Worm (Caenorhabditis elegans) whole organism, L2 larva: ENCODE measurements around the gene ZC262.7.

Experiments
- C34F6.9 ChIP-seq: fragments of 150-350 bp; optimal IDR thresholded peaks from 2 replicates; lab custom pipeline; 2014; ENCODE audit warnings: missing biosample characterization, missing genetic modification characterization
- F13H6.1 ChIP-seq: sonication (generic microtip); optimal IDR thresholded peaks from 2 replicates; lab custom pipeline; 2016; ENCODE audit warnings: missing genetic modification characterization, missing compliant biosample characterization
- ZK546.5 ChIP-seq: sonication (generic microtip); optimal IDR thresholded peaks from 2 replicates; lab custom pipeline; 2017; ENCODE audit warnings: missing biosample characterization, missing genetic modification characterization
- aly-2 ChIP-seq: fragments of 150-350 bp; optimal IDR thresholded peaks from 2 replicates; lab custom pipeline; 2014; ENCODE audit warnings: missing biosample characterization, missing genetic modification characterization
- ama-1 ChIP-seq: fragments of 150-350 bp; optimal IDR thresholded peaks from 2 replicates; lab custom pipeline; 2018; ENCODE audit warnings: inconsistent platforms
- blmp-1 ChIP-seq: sonication (generic microtip); optimal IDR thresholded peaks from 2 replicates; lab custom pipeline; 2017; ENCODE audit warnings: missing genetic modification characterization, mild to moderate bottlenecking, missing compliant biosample characterization, antibody characterized with exemption, moderate library complexity; ENCODE audit not compliant: insufficient read depth
- ceh-16 ChIP-seq: fragments of 150-350 bp; optimal IDR thresholded peaks from 2 replicates; lab custom pipeline; 2014; ENCODE audit warnings: missing biosample characterization, missing genetic modification characterization
- ceh-82 ChIP-seq: fragments of 150-350 bp; optimal IDR thresholded peaks from 2 replicates; lab custom pipeline; 2014; ENCODE audit warnings: missing biosample characterization, missing genetic modification characterization
- crh-2 ChIP-seq: sonication (generic microtip); optimal IDR thresholded peaks from 2 replicates; lab custom pipeline; 2017; ENCODE audit warnings: missing biosample characterization, missing genetic modification characterization
- dmd-4 ChIP-seq: sonication (generic microtip); optimal IDR thresholded peaks from 2 replicates; lab custom pipeline; 2017; ENCODE audit warnings: missing biosample characterization, missing genetic modification characterization
- fos-1 ChIP-seq: fragments of 150-350 bp; optimal IDR thresholded peaks from 2 replicates; lab custom pipeline; 2014; ENCODE audit warnings: missing biosample characterization, missing genetic modification characterization
- gmeb-1 ChIP-seq: fragments of 150-350 bp; optimal IDR thresholded peaks from 2 replicates; lab custom pipeline; 2014; ENCODE audit warnings: missing biosample characterization, missing genetic modification characterization
- lin-11 ChIP-seq: fragments of 150-350 bp; sonication (generic microtip); optimal IDR thresholded peaks from 2 replicates; lab custom pipeline; 2014; ENCODE audit warnings: missing biosample characterization, missing genetic modification characterization, inconsistent platforms, mixed read lengths
- lin-39 ChIP-seq: fragments of 150-350 bp; optimal IDR thresholded peaks from 2 replicates; lab custom pipeline; 2014; ENCODE audit warnings: missing biosample characterization, missing genetic modification reagents, missing genetic modification characterization
- lsy-2 ChIP-seq, 2 experiments: fragments of 150-350 bp in 1 of 2; sonication (generic microtip) in 1 of 2; optimal IDR thresholded peaks; 2 replicates each; lab custom pipeline; 2014 to 2017; ENCODE audit warnings: missing biosample characterization in 2 of 2, missing genetic modification characterization in 2 of 2
- mdl-1 ChIP-seq, 2 experiments: fragments of 150-350 bp in 1 of 2; sonication (generic microtip) in 1 of 2; optimal IDR thresholded peaks; 2 replicates each; lab custom pipeline; 2017; ENCODE audit warnings: missing biosample characterization in 2 of 2, missing genetic modification characterization in 2 of 2
- nhr-11 ChIP-seq: fragments of 150-350 bp; optimal IDR thresholded peaks from 2 replicates; lab custom pipeline; 2014; ENCODE audit warnings: missing biosample characterization, missing genetic modification characterization
- nhr-12 ChIP-seq: fragments of 150-350 bp; optimal IDR thresholded peaks from 2 replicates; lab custom pipeline; 2014; ENCODE audit warnings: missing biosample characterization, missing genetic modification characterization
- nhr-21 ChIP-seq: fragments of 150-350 bp; optimal IDR thresholded peaks from 2 replicates; lab custom pipeline; 2014; ENCODE audit warnings: missing biosample characterization, missing genetic modification characterization
- nhr-23 ChIP-seq: fragments of 150-350 bp; optimal IDR thresholded peaks from 2 replicates; lab custom pipeline; 2014; ENCODE audit warnings: missing biosample characterization, missing genetic modification reagents, missing genetic modification characterization
- nhr-237 ChIP-seq: fragments of 150-350 bp; optimal IDR thresholded peaks from 2 replicates; lab custom pipeline; 2014; ENCODE audit warnings: missing biosample characterization, missing genetic modification characterization
- nhr-25 ChIP-seq: fragments of 150-350 bp; sonication (generic microtip); optimal IDR thresholded peaks from 3 replicates; lab custom pipeline; 2014; ENCODE audit warnings: missing biosample characterization, missing genetic modification characterization
- nhr-6 ChIP-seq: fragments of 150-350 bp; optimal IDR thresholded peaks from 2 replicates; lab custom pipeline; 2014; ENCODE audit warnings: missing biosample characterization, missing genetic modification characterization
- nhr-77 ChIP-seq: fragments of 150-350 bp; optimal IDR thresholded peaks from 2 replicates; lab custom pipeline; 2014; ENCODE audit warnings: missing biosample characterization, missing genetic modification characterization
- sma-3 ChIP-seq: sonication (generic microtip); optimal IDR thresholded peaks from 2 replicates; lab custom pipeline; 2016; ENCODE audit warnings: missing genetic modification reagents, missing genetic modification characterization, missing compliant biosample characterization
- snpc-4 ChIP-seq: fragments of 150-350 bp; optimal IDR thresholded peaks from 2 replicates; lab custom pipeline; 2014; ENCODE audit warnings: missing biosample characterization, missing genetic modification characterization
- unc-39 ChIP-seq: fragments of 150-350 bp; optimal IDR thresholded peaks from 2 replicates; lab custom pipeline; 2014; ENCODE audit warnings: missing biosample characterization, missing genetic modification characterization
- unc-55 ChIP-seq: fragments of 150-350 bp; sonication (generic microtip); optimal IDR thresholded peaks from 3 replicates; lab custom pipeline; 2014; ENCODE audit warnings: missing biosample characterization, missing genetic modification reagents, missing genetic modification characterization
- unc-62 ChIP-seq: fragments of 150-350 bp; optimal IDR thresholded peaks from 2 replicates; lab custom pipeline; 2014; ENCODE audit warnings: missing biosample characterization, missing genetic modification reagents, missing genetic modification characterization
- zag-1 ChIP-seq: fragments of 150-350 bp; optimal IDR thresholded peaks from 2 replicates; lab custom pipeline; 2014; ENCODE audit warnings: missing biosample characterization, missing genetic modification characterization
- ztf-1 ChIP-seq: fragments of 200-800 bp; sonication (Bioruptor generic); conservative IDR thresholded peaks from 2 replicates; pipeline ENCODE4 v1.3.6; 2022; ENCODE audit warnings: missing genetic modification characterization, missing compliant biosample characterization
- ztf-11 ChIP-seq: sonication (generic microtip); optimal IDR thresholded peaks from 2 replicates; lab custom pipeline; 2017; ENCODE audit warnings: missing biosample characterization, missing genetic modification characterization

ZC262.7 gene

ce11 chrIII:8325574-8326513, 18.3 kb downstream of the ZC262.7 start, which contains the start of gene ZC262.13:
Gene ZC262.13, plus strand, starts transcription at chrIII:8326214.
- TF ChIP-seq ceh-82: no peak
- no peak for TF ChIP-seq ZK546.5
- TF ChIP-seq aly-2 (tag; lab: Kevin White, UChicago): no peak
- no peak for TF ChIP-seq mdl-1 (tag; optimal IDR thresholded peaks at IDR 0.05; lab: Kevin White, UChicago)
- no peak for TF ChIP-seq C34F6.9 (tag; lab: Kevin White, UChicago)
- TF ChIP-seq nhr-237: no peak
- peak; percentile 36 for TF ChIP-seq fos-1 (tag; lab: Kevin White, UChicago)

ce11 chrIII:8324412-8324811, 19.7 kb downstream of the ZC262.7 start, which contains the start of gene F10E9.12:
Gene F10E9.12, plus strand, starts transcription at chrIII:8324542.
- TF ChIP-seq ama-1 (lab: Kevin White, UChicago) (no peak), ZK546.5 (no peak), sma-3 (GFP tag; lab: Kevin White, UChicago) (no peak), nhr-23 (tag; lab: Kevin White, UChicago) (no peak), C34F6.9 (tag; lab: Kevin White, UChicago) (no peak), dmd-4 (tag; lab: Kevin White, UChicago) (no peak), mdl-1 (tag; optimal IDR thresholded peaks at IDR 0.05; lab: Kevin White, UChicago) (no peak), unc-55 (GFP tag; lab: Kevin White, UChicago) (no peak)

- no peak for TF ChIP-seq aly-2 (tag; lab: Kevin White, UChicago)
- TF ChIP-seq ceh-16 (tag; lab: Kevin White, UChicago): no peak
- TF ChIP-seq mdl-1 (tag; optimal IDR thresholded peaks at IDR 0.05; lab: Kevin White, UChicago): no peak
- peak; percentile 29 for TF ChIP-seq lin-11 (tag; lab: Kevin White, UChicago)
- TF ChIP-seq C34F6.9 (tag; lab: Kevin White, UChicago): peak; percentile 14
- TF ChIP-seq nhr-11: no peak
- TF ChIP-seq nhr-21 (tag; lab: Kevin White, UChicago): peak; percentile 21
- no peak for TF ChIP-seq snpc-4
- TF ChIP-seq lin-39 (tag; lab: Kevin White, UChicago): no peak
- peak in 1 of 2 experiments; percentile 32 for TF ChIP-seq lsy-2 (tag; optimal IDR thresholded peaks at IDR 0.05; lab: Kevin White, UChicago)
- no peak for TF ChIP-seq blmp-1 (tag; lab: Kevin White, UChicago)
- TF ChIP-seq ztf-1 (GFP tag; lab: Robert Waterston, UW): no peak
- no peak for TF ChIP-seq nhr-23 (tag; lab: Kevin White, UChicago)
- TF ChIP-seq unc-62: no peak
- no peak for TF ChIP-seq ama-1 (lab: Kevin White, UChicago)
- TF ChIP-seq unc-39: no peak
- TF ChIP-seq nhr-25: no peak
These were observed 21.4 kb downstream of the ZC262.7 start, which contains the start of gene F10E9.1 for ce11 chrIII:8322645-8323213. Gene F10E9.1, plus strand, starts transcription at chrIII:8323163.

ce11 chrIII:8321225-8321624, 22.9 kb downstream of the ZC262.7 start:
- no peak for TF ChIP-seq F13H6.1 (tag; lab: Kevin White, UChicago)
- TF ChIP-seq unc-62: no peak
- TF ChIP-seq crh-2 (tag; lab: Kevin White, UChicago): peak; percentile 7
- TF ChIP-seq ceh-16 (tag; lab: Kevin White, UChicago): no peak
- no peak for TF ChIP-seq nhr-6 (tag; lab: Kevin White, UChicago)
- TF ChIP-seq ztf-11 (tag; lab: Kevin White, UChicago): no peak
- TF ChIP-seq dmd-4 (tag; lab: Kevin White, UChicago): no peak
- TF ChIP-seq zag-1: peak; percentile 51
- TF ChIP-seq nhr-12: no peak
- TF ChIP-seq unc-55 (GFP tag; lab: Kevin White, UChicago): no peak
- TF ChIP-seq gmeb-1: no peak
- no peak for TF ChIP-seq nhr-77 (tag; lab: Kevin White, UChicago)
- TF ChIP-seq lsy-2 (tag; optimal IDR thresholded peaks at IDR 0.05; lab: Kevin White, UChicago): peak in 1 of 2 experiments; percentile 17
- no peak for TF ChIP-seq ama-1 (lab: Kevin White, UChicago)
